Worm (Caenorhabditis elegans): Measurements from ENCODE around the gene K04G11.3.

The K04G11.3 gene

ce11 chrX:14320298-14320697, 27.2 kb downstream of the K04G11.3 start, which contains the start of gene C11H1.9:
Gene C11H1.9 (minus strand): TSS chrX:14320398.
- no peak for TF ChIP-seq B0310.2 (tag; optimal IDR thresholded peaks at IDR 0.05)
- no peak for TF ChIP-seq aly-1 (tag; optimal IDR thresholded peaks at IDR 0.05)
- TF ChIP-seq ets-7 (tag; optimal IDR thresholded peaks at IDR 0.05), result no peak
- no peak for TF ChIP-seq flt-1 (GFP tag; IDR thresholded peaks at IDR 0.05)
- TF ChIP-seq F13C5.2 (tag; optimal IDR thresholded peaks at IDR 0.05), result no peak
- no peak for TF ChIP-seq ceh-13 (GFP tag; optimal IDR thresholded peaks at IDR 0.05)
- no peak for TF ChIP-seq scrt-1 (GFP tag; IDR thresholded peaks at IDR 0.05)
- no peak for TF ChIP-seq pes-1 (GFP tag; IDR thresholded peaks at IDR 0.05)
- no peak for TF ChIP-seq ceh-36 (tag; optimal IDR thresholded peaks at IDR 0.05)
- no peak for TF ChIP-seq tra-4 (tag; optimal IDR thresholded peaks at IDR 0.05)
- TF ChIP-seq ama-1 (optimal IDR thresholded peaks at IDR 0.05), result no peak
- no peak for TF ChIP-seq sea-1 (GFP tag; conservative IDR thresholded peaks at IDR 0.05)
- TF ChIP-seq hnd-1 (tag; optimal IDR thresholded peaks at IDR 0.05), result no peak
- no peak for TF ChIP-seq tbx-37 (GFP tag; conservative IDR thresholded peaks at IDR 0.05)

ce11 chrX:14316132-14316531, 31.3 kb downstream of the K04G11.3 start:
- TF ChIP-seq tbx-37 (GFP tag; conservative IDR thresholded peaks at IDR 0.05), result no peak
- TF ChIP-seq aly-1 (tag; optimal IDR thresholded peaks at IDR 0.05), result no peak
- TF ChIP-seq flt-1 (GFP tag; IDR thresholded peaks at IDR 0.05), result no peak
- no peak for TF ChIP-seq hmg-4 (GFP tag; optimal IDR thresholded peaks at IDR 0.05)
- TF ChIP-seq F13C5.2 (tag; optimal IDR thresholded peaks at IDR 0.05), result no peak
- TF ChIP-seq hmbx-1 (tag; optimal IDR thresholded peaks at IDR 0.05), result no peak

- no peak for TF ChIP-seq tra-4 (tag; optimal IDR thresholded peaks at IDR 0.05)
- no peak for TF ChIP-seq F13C5.2 (tag; optimal IDR thresholded peaks at IDR 0.05)
- TF ChIP-seq scrt-1 (GFP tag; IDR thresholded peaks at IDR 0.05), result no peak
- TF ChIP-seq hmg-4 (GFP tag; optimal IDR thresholded peaks at IDR 0.05), result no peak
- TF ChIP-seq ceh-13 (GFP tag; optimal IDR thresholded peaks at IDR 0.05), result no peak
- no peak for TF ChIP-seq ama-1 (optimal IDR thresholded peaks at IDR 0.05)
- no peak for TF ChIP-seq pes-1 (GFP tag; IDR thresholded peaks at IDR 0.05)
- no peak for TF ChIP-seq tbx-11 (GFP tag; IDR thresholded peaks at IDR 0.05)
- TF ChIP-seq ceh-36 (tag; optimal IDR thresholded peaks at IDR 0.05), result no peak
- TF ChIP-seq flt-1 (GFP tag; IDR thresholded peaks at IDR 0.05), result no peak
- TF ChIP-seq hnd-1 (tag; optimal IDR thresholded peaks at IDR 0.05), result no peak
- no peak for TF ChIP-seq aly-1 (tag; optimal IDR thresholded peaks at IDR 0.05)
- no peak for TF ChIP-seq tbx-37 (GFP tag; conservative IDR thresholded peaks at IDR 0.05)
- TF ChIP-seq ets-7 (tag; optimal IDR thresholded peaks at IDR 0.05), result no peak
- no peak for TF ChIP-seq hmbx-1 (tag; optimal IDR thresholded peaks at IDR 0.05)
- TF ChIP-seq sea-1 (GFP tag; conservative IDR thresholded peaks at IDR 0.05), result no peak
- no peak for TF ChIP-seq B0310.2 (tag; optimal IDR thresholded peaks at IDR 0.05)
These were observed 33.8 kb downstream of the K04G11.3 start, which contains the start of gene prx-1 for ce11 chrX:14313627-14314026. Gene prx-1 (plus strand): TSS chrX:14313927.

ce11 chrX:14312416-14312815, 35.1 kb downstream of the K04G11.3 start:
- TF ChIP-seq scrt-1 (GFP tag; IDR thresholded peaks at IDR 0.05), result 0 out of 2 replicates have a peak, but pooled peaks have one; percentile 28
- no peak for TF ChIP-seq tra-4 (tag; optimal IDR thresholded peaks at IDR 0.05)
- TF ChIP-seq sea-1 (GFP tag; conservative IDR thresholded peaks at IDR 0.05), result no peak
- no peak for TF ChIP-seq aly-1 (tag; optimal IDR thresholded peaks at IDR 0.05)
- TF ChIP-seq hmbx-1 (tag; optimal IDR thresholded peaks at IDR 0.05), result no peak
- peak; percentile 76 for TF ChIP-seq F13C5.2 (tag; optimal IDR thresholded peaks at IDR 0.05)
- TF ChIP-seq ets-7 (tag; optimal IDR thresholded peaks at IDR 0.05), result no peak
- peak; percentile 4 for TF ChIP-seq ceh-13 (GFP tag; optimal IDR thresholded peaks at IDR 0.05)
- 0 out of 2 replicates have a peak, but pooled peaks have one; percentile 18 for TF ChIP-seq tbx-37 (GFP tag; conservative IDR thresholded peaks at IDR 0.05)
- no peak for TF ChIP-seq ama-1 (optimal IDR thresholded peaks at IDR 0.05)
- TF ChIP-seq flt-1 (GFP tag; IDR thresholded peaks at IDR 0.05), result peak; percentile 59; the same call in 1 of the 2 replicates
- TF ChIP-seq ceh-36 (tag; optimal IDR thresholded peaks at IDR 0.05), result no peak
- TF ChIP-seq pes-1 (GFP tag; IDR thresholded peaks at IDR 0.05), result no peak
- TF ChIP-seq B0310.2 (tag; optimal IDR thresholded peaks at IDR 0.05), result peak; percentile 54
- no peak for TF ChIP-seq hnd-1 (tag; optimal IDR thresholded peaks at IDR 0.05)
- peak; percentile 88 for TF ChIP-seq hmg-4 (GFP tag; optimal IDR thresholded peaks at IDR 0.05)

DNA sequence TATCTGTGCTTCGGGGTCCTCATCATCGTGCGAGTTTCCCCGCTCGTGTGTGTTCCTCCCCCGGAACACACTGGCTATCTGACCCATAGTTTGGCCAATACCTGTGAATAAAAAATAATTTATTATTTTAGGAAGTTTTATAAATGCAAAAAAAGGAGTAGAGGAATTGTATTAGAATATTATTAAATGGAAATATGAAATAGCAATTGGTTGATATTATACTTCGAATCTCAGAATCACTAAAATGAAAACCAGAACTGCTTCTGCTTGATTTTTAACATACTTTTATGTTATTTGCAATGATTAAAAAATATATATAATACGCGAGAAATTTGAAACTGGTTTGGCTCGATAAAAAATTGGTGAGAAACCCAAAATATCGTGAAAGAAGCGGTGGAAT, 35.9 kb downstream of the K04G11.3 start, which contains the start of gene mgrn-1:
Gene mgrn-1, minus strand, starts transcription at position 101 of the 400 bp plus-strand sequence.
- TF ChIP-seq scrt-1 (GFP tag; IDR thresholded peaks at IDR 0.05), result no peak
- no peak for TF ChIP-seq flt-1 (GFP tag; IDR thresholded peaks at IDR 0.05)
- no peak for TF ChIP-seq B0310.2 (tag; optimal IDR thresholded peaks at IDR 0.05)
- no peak for TF ChIP-seq sea-1 (GFP tag; conservative IDR thresholded peaks at IDR 0.05)
- TF ChIP-seq aly-1 (tag; optimal IDR thresholded peaks at IDR 0.05), result no peak
- TF ChIP-seq ets-7 (tag; optimal IDR thresholded peaks at IDR 0.05), result no peak
- no peak for TF ChIP-seq ceh-13 (GFP tag; optimal IDR thresholded peaks at IDR 0.05)
- no peak for TF ChIP-seq hmg-4 (GFP tag; optimal IDR thresholded peaks at IDR 0.05)
- no peak for TF ChIP-seq ama-1 (optimal IDR thresholded peaks at IDR 0.05)
- no peak for TF ChIP-seq hnd-1 (tag; optimal IDR thresholded peaks at IDR 0.05)
- no peak for TF ChIP-seq tbx-11 (GFP tag; IDR thresholded peaks at IDR 0.05)
- TF ChIP-seq tra-4 (tag; optimal IDR thresholded peaks at IDR 0.05), result no peak
- TF ChIP-seq ceh-36 (tag; optimal IDR thresholded peaks at IDR 0.05), result no peak
- no peak for TF ChIP-seq hmbx-1 (tag; optimal IDR thresholded peaks at IDR 0.05)
- no peak for TF ChIP-seq tbx-37 (GFP tag; conservative IDR thresholded peaks at IDR 0.05)
- TF ChIP-seq pes-1 (GFP tag; IDR thresholded peaks at IDR 0.05), result no peak
- TF ChIP-seq F13C5.2 (tag; optimal IDR thresholded peaks at IDR 0.05), result no peak

DNA sequence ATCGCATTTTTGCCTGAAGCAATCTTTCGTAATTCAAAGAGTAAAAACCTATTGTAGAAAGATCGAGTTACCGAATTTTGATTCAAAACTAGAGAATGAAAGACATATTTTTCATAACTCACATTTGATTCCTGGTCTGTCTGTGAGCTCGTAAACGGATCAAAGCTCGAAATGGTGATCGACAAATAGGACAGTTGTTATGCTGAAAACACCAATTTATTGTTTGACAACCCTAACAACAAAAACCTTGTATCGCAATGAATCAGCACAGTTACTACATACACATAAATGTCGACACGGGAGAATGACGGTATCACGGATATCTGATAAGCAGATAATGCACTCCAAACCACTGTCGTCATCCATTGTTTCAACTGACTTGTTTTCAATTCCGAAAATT, 37.8 kb downstream of the K04G11.3 start:
- TF ChIP-seq ets-7 (tag; optimal IDR thresholded peaks at IDR 0.05), result no peak
- no peak for TF ChIP-seq pes-1 (GFP tag; IDR thresholded peaks at IDR 0.05)
- no peak for TF ChIP-seq tbx-11 (GFP tag; IDR thresholded peaks at IDR 0.05)
- no peak for TF ChIP-seq tbx-37 (GFP tag; conservative IDR thresholded peaks at IDR 0.05)
- TF ChIP-seq tra-4 (tag; optimal IDR thresholded peaks at IDR 0.05), result no peak
- no peak for TF ChIP-seq aly-1 (tag; optimal IDR thresholded peaks at IDR 0.05)
- TF ChIP-seq hnd-1 (tag; optimal IDR thresholded peaks at IDR 0.05), result no peak
- no peak for TF ChIP-seq ama-1 (optimal IDR thresholded peaks at IDR 0.05)
- no peak for TF ChIP-seq scrt-1 (GFP tag; IDR thresholded peaks at IDR 0.05)
- no peak for TF ChIP-seq hmbx-1 (tag; optimal IDR thresholded peaks at IDR 0.05)
- TF ChIP-seq ceh-36 (tag; optimal IDR thresholded peaks at IDR 0.05), result no peak
- no peak for TF ChIP-seq hmg-4 (GFP tag; optimal IDR thresholded peaks at IDR 0.05)
- no peak for TF ChIP-seq B0310.2 (tag; optimal IDR thresholded peaks at IDR 0.05)
- TF ChIP-seq flt-1 (GFP tag; IDR thresholded peaks at IDR 0.05), result no peak
- no peak for TF ChIP-seq F13C5.2 (tag; optimal IDR thresholded peaks at IDR 0.05)
- TF ChIP-seq sea-1 (GFP tag; conservative IDR thresholded peaks at IDR 0.05), result no peak
- TF ChIP-seq ceh-13 (GFP tag; optimal IDR thresholded peaks at IDR 0.05), result no peak

DNA sequence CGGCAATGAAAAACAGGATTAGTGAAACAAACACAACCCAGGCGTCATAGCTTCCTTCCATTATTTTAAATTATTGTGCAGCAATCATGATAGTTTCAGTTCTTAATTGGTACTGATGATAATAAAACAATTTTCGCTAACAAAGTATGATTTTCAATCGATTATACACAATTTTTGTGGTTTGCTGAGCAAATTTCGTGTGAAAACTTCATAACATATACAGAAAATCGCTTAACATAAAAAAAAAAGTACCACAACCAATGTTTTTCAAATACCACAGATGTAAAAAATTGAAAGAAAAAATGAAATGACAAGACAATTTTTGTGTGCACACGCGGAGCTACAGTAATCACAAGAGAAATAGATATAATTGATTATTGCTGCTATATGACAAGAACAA, 39.8 kb downstream of the K04G11.3 start, which contains the start of gene gphr-2:
Gene gphr-2, minus strand, starts transcription at position 101 of the 400 bp plus-strand sequence.
- TF ChIP-seq tbx-11 (GFP tag; IDR thresholded peaks at IDR 0.05), result no peak
- no peak for TF ChIP-seq pes-1 (GFP tag; IDR thresholded peaks at IDR 0.05)
- no peak for TF ChIP-seq B0310.2 (tag; optimal IDR thresholded peaks at IDR 0.05)
- TF ChIP-seq ama-1 (optimal IDR thresholded peaks at IDR 0.05), result no peak
- no peak for TF ChIP-seq hmg-4 (GFP tag; optimal IDR thresholded peaks at IDR 0.05)
- TF ChIP-seq aly-1 (tag; optimal IDR thresholded peaks at IDR 0.05), result no peak
- TF ChIP-seq flt-1 (GFP tag; IDR thresholded peaks at IDR 0.05), result no peak
- TF ChIP-seq tra-4 (tag; optimal IDR thresholded peaks at IDR 0.05), result no peak
- no peak for TF ChIP-seq tbx-37 (GFP tag; conservative IDR thresholded peaks at IDR 0.05)
- TF ChIP-seq scrt-1 (GFP tag; IDR thresholded peaks at IDR 0.05), result no peak
- no peak for TF ChIP-seq sea-1 (GFP tag; conservative IDR thresholded peaks at IDR 0.05)
- TF ChIP-seq ceh-36 (tag; optimal IDR thresholded peaks at IDR 0.05), result no peak
- no peak for TF ChIP-seq ets-7 (tag; optimal IDR thresholded peaks at IDR 0.05)
- no peak for TF ChIP-seq hmbx-1 (tag; optimal IDR thresholded peaks at IDR 0.05)
- no peak for TF ChIP-seq ceh-13 (GFP tag; optimal IDR thresholded peaks at IDR 0.05)
- TF ChIP-seq F13C5.2 (tag; optimal IDR thresholded peaks at IDR 0.05), result no peak
- no peak for TF ChIP-seq hnd-1 (tag; optimal IDR thresholded peaks at IDR 0.05)

All from whole organism, early embryonic.